Fruit fly (Drosophila melanogaster) Kc167 (cell line): ENCODE measurements around the gene Hrs.

Experiments used
- Sin3A ChIP-seq: fragments of >200 bp; optimal IDR thresholded peaks from 2 replicates; lab custom pipeline; 2018; ENCODE audit warnings: missing external identifiers
- psq ChIP-seq: fragments of >200 bp; optimal IDR thresholded peaks from 2 replicates; lab custom pipeline; 2017; ENCODE audit warnings: missing external identifiers

DNA sequence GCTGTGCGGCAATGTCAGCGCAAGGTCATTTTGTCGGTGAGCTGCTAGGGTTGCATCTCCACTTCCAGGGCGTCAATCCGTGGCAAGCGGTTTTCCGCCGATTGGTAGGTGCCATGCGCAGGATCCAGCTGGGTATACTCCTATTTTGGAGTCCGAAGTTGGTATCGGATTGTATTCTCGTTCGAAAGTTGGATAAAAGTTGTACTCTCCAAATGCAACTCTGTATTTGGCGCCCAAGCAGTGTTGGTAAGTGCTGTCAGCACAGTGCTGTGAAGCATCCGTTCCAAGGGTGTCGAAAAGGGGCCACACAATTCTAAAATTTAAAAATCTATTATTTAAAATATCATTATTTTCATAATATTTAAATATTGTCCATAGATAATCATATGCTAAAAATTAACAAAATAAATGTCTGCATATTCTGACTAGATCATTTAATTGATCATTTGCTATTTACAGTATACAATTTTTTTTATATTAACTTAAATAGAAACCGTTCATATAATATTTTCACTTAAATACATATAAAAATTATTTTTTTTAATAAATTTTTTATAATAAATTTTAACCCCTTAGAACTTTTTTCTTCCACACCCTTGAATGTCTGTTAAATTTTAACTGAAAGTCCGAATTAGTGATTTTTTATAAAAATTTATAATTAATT is 8.8 kb downstream of the Hrs start:
- TF ChIP-seq Sin3A (lab: Kevin White, UChicago) = no peak
- no peak for TF ChIP-seq psq (lab: Kevin White, UChicago)
